Worm (Caenorhabditis elegans) whole organism, L1 larva: ENCODE data around the gene stim-1.

Experiments used
- ama-1 ChIP-seq: fragments of 150-350 bp; optimal IDR thresholded peaks from 2 replicates; lab custom pipeline; 2014
- fkh-10 ChIP-seq: sonication (generic microtip); optimal IDR thresholded peaks from 2 replicates; lab custom pipeline; 2017; ENCODE audit warnings: missing biosample characterization, missing genetic modification reagents, missing genetic modification characterization
- lin-13 ChIP-seq: fragments of 150-350 bp; optimal IDR thresholded peaks from 2 replicates; lab custom pipeline; 2014; ENCODE audit warnings: missing biosample characterization, missing genetic modification reagents, missing genetic modification characterization
- mep-1 ChIP-seq: fragments of 150-350 bp; optimal IDR thresholded peaks from 2 replicates; lab custom pipeline; 2014; ENCODE audit warnings: missing biosample characterization, missing genetic modification characterization
- nhr-12 ChIP-seq: sonication (generic microtip); optimal IDR thresholded peaks from 2 replicates; lab custom pipeline; 2017; ENCODE audit warnings: missing biosample characterization, missing genetic modification characterization
- nhr-237 ChIP-seq: fragments of 150-350 bp; optimal IDR thresholded peaks from 2 replicates; lab custom pipeline; 2014; ENCODE audit warnings: missing biosample characterization, missing genetic modification characterization
- nhr-28 ChIP-seq: fragments of 150-350 bp; optimal IDR thresholded peaks from 2 replicates; lab custom pipeline; 2014; ENCODE audit warnings: missing biosample characterization, missing genetic modification characterization
- nhr-76 ChIP-seq: sonication (generic microtip); optimal IDR thresholded peaks from 2 replicates; lab custom pipeline; 2017; ENCODE audit warnings: missing biosample characterization, missing genetic modification characterization
- pax-3 ChIP-seq: fragments of 200-800 bp; sonication (Bioruptor generic); optimal IDR thresholded peaks from 2 replicates; lab custom pipeline; 2018; ENCODE audit warnings: mild to moderate bottlenecking, missing genetic modification characterization, moderate library complexity, missing compliant biosample characterization

DNA sequence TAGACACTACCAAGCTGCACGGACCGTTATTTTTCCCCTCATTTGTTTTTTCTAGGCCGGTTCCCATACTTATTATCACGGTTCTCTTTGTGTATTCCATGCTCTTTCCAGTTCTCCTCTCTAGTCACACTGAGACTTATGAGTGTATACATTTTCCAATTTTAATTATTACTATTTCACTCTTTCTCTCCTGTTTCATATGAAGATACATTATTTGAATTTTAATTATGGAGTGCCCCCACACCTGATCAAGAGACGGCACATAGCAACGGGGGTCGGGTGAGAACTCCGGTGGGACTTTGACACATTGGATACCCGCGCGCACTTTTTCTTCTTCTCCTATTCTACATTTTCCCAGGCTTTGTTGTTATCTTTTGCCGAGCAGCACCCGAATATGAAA is 21.4 kb upstream of the stim-1 start, which contains the start of gene affl-1:
- TF ChIP-seq mep-1 (tag; lab: Kevin White, UChicago), result no peak
- TF ChIP-seq pax-3, result no peak
- no peak for TF ChIP-seq nhr-76 (tag; lab: Kevin White, UChicago)
- TF ChIP-seq nhr-28 (tag; lab: Kevin White, UChicago), result no peak
- TF ChIP-seq lin-13 (GFP tag; lab: Kevin White, UChicago), result no peak
- no peak for TF ChIP-seq nhr-237 (tag; lab: Kevin White, UChicago)
- no peak for TF ChIP-seq nhr-12 (tag; lab: Kevin White, UChicago)
- TF ChIP-seq fkh-10 (GFP tag; lab: Kevin White, UChicago), result no peak
- no peak for TF ChIP-seq ama-1 (lab: Kevin White, UChicago)
